Worm (Caenorhabditis elegans): Measurements from ENCODE around the gene C05C8.1.

DNA sequence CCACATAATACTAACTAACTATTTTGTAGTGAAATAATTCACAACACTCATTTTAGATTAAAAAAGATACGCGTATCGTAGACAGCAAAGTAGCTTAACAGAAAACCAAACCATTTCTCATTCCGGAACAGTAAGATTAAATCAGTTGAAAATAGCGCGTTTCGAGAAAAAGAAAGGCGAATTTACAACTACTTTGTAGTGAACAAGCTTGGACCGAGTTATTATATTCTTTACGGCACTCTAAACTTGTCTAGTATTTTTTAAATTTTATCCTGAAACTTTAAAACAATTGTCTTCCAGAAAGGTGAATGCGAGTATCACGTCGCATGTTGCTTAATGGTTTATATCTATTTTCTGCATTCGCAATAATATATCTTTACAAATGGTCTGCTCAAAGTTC lies 39.5 kb downstream of the C05C8.1 start, which contains the start of gene C13A2.4:
- no peak for TF ChIP-seq unc-98 (GFP tag; IDR thresholded peaks at IDR 0.05)
- TF ChIP-seq snpc-4 (tag; optimal IDR thresholded peaks at IDR 0.05): no peak
- TF ChIP-seq ceh-82 (tag; optimal IDR thresholded peaks at IDR 0.05): no peak
- TF ChIP-seq mep-1 (tag; optimal IDR thresholded peaks at IDR 0.05): no peak
- no peak for TF ChIP-seq elt-3 (tag; optimal IDR thresholded peaks at IDR 0.05)
- TF ChIP-seq nhr-12 (tag; optimal IDR thresholded peaks at IDR 0.05): no peak

Data from whole organism, L1 larva.